Fruit fly (Drosophila melanogaster) whole organism, embryonic: ENCODE data around the gene solo.
A peak's percentile ranks its signal among the peaks of the same experiment; 100 is the strongest.

ENCODE experiments used
- Ada2b ChIP-seq: fragments of 200-800 bp; sonication (Bioruptor generic); IDR thresholded peaks from 2 replicates; pipeline ENCODE4 v1.3.6; 2022; ENCODE audit warnings: missing biosample characterization, missing genetic modification characterization
- Antp ChIP-seq: fragments of 200-800 bp; sonication (Bioruptor generic); optimal IDR thresholded peaks from 3 replicates; lab custom pipeline; 2016; ENCODE audit warnings: missing biosample characterization, missing genetic modification characterization
- Asciz ChIP-seq: fragments of 200-800 bp; sonication (Bioruptor generic); optimal IDR thresholded peaks from 2 replicates; lab custom pipeline; 2017; ENCODE audit warnings: missing biosample characterization, mild to moderate bottlenecking, missing genetic modification characterization, missing genetic modification reagents
- Atf3 ChIP-seq: fragments of 200-800 bp; sonication (Bioruptor generic); optimal IDR thresholded peaks from 3 replicates; lab custom pipeline; 2016; ENCODE audit warnings: missing biosample characterization, missing genetic modification characterization
- CG10321 ChIP-seq: fragments of 200-800 bp; sonication (Bioruptor generic); IDR thresholded peaks from 2 replicates; pipeline ENCODE4 v1.3.6; 2022; ENCODE audit warnings: missing biosample characterization, missing genetic modification characterization
- CG11695 ChIP-seq: fragments of 200-800 bp; sonication (Bioruptor generic); IDR thresholded peaks from 3 replicates; pipeline ENCODE4 v1.3.6; 2022; ENCODE audit warnings: missing biosample characterization, missing genetic modification characterization
- CG14050 ChIP-seq: fragments of 200-800 bp; sonication (Bioruptor generic); IDR thresholded peaks from 3 replicates; pipeline ENCODE4 v1.3.6; 2022; ENCODE audit warnings: missing biosample characterization, missing genetic modification characterization
- CG31365 ChIP-seq: fragments of 200-800 bp; sonication (Bioruptor generic); optimal IDR thresholded peaks from 2 replicates; lab custom pipeline; 2018; ENCODE audit warnings: missing biosample characterization, mild to moderate bottlenecking, missing genetic modification characterization
- CG31388 ChIP-seq: fragments of 200-800 bp; sonication (Bioruptor generic); optimal IDR thresholded peaks from 2 replicates; lab custom pipeline; 2016; ENCODE audit warnings: missing biosample characterization, missing genetic modification characterization
- CG32532 ChIP-seq: fragments of 200-800 bp; sonication (Bioruptor generic); IDR thresholded peaks from 2 replicates; pipeline ENCODE4 v1.3.6; 2022; ENCODE audit warnings: missing biosample characterization, missing genetic modification characterization
- CG33557 ChIP-seq: fragments of 200-800 bp; sonication (Bioruptor generic); optimal IDR thresholded peaks from 2 replicates; lab custom pipeline; 2019; ENCODE audit warnings: missing biosample characterization, mild to moderate bottlenecking, missing genetic modification characterization, moderate library complexity
- CG34422 ChIP-seq: fragments of 200-800 bp; sonication (Bioruptor generic); IDR thresholded peaks from 3 replicates; pipeline ENCODE4 v1.3.6; 2022; ENCODE audit warnings: missing biosample characterization, missing genetic modification characterization
- CG3838 ChIP-seq: fragments of 200-800 bp; sonication (Bioruptor generic); optimal IDR thresholded peaks from 3 replicates; lab custom pipeline; 2016; ENCODE audit warnings: missing biosample characterization, missing genetic modification characterization
- CG5180 ChIP-seq: fragments of 200-800 bp; sonication (Bioruptor generic); optimal IDR thresholded peaks from 3 replicates; lab custom pipeline; 2017; ENCODE audit warnings: missing biosample characterization, missing genetic modification characterization, mild to moderate bottlenecking, moderate library complexity, missing genetic modification reagents
- CG6654 ChIP-seq: fragments of 200-800 bp; sonication (Bioruptor generic); optimal IDR thresholded peaks from 2 replicates; lab custom pipeline; 2017; ENCODE audit warnings: missing biosample characterization, mild to moderate bottlenecking, missing genetic modification characterization
- CG6791 ChIP-seq: fragments of 200-800 bp; sonication (Bioruptor generic); IDR thresholded peaks from 3 replicates; pipeline ENCODE4 v1.3.6; 2022; ENCODE audit warnings: missing biosample characterization, missing genetic modification characterization; ENCODE audit not compliant: partially characterized antibody
- CG7357 ChIP-seq: fragments of 200-800 bp; sonication (Bioruptor generic); IDR thresholded peaks from 3 replicates; pipeline ENCODE4 v1.3.6; 2022; ENCODE audit warnings: missing biosample characterization, missing genetic modification characterization
- CG7786 ChIP-seq: fragments of 200-800 bp; sonication (Bioruptor generic); optimal IDR thresholded peaks from 2 replicates; lab custom pipeline; 2016; ENCODE audit warnings: missing biosample characterization, missing genetic modification characterization
- CG8359 ChIP-seq: fragments of 200-800 bp; sonication (Bioruptor generic); optimal IDR thresholded peaks from 2 replicates; lab custom pipeline; 2017; ENCODE audit warnings: missing biosample characterization, mild to moderate bottlenecking, missing genetic modification characterization, borderline replicate concordance
- Dad ChIP-seq: fragments of 200-800 bp; sonication (Bioruptor generic); optimal IDR thresholded peaks from 3 replicates; lab custom pipeline; 2016; ENCODE audit warnings: missing biosample characterization, missing genetic modification characterization
- Dbx ChIP-seq: fragments of 200-800 bp; sonication (Bioruptor generic); IDR thresholded peaks from 3 replicates; pipeline ENCODE4 v1.3.6; 2022; ENCODE audit warnings: missing biosample characterization, missing genetic modification characterization
- Dip3 ChIP-seq: fragments of 200-800 bp; sonication (Bioruptor generic); optimal IDR thresholded peaks from 3 replicates; lab custom pipeline; 2016; ENCODE audit warnings: missing biosample characterization, missing genetic modification characterization
- Doc3 ChIP-seq: fragments of 200-800 bp; sonication (Bioruptor generic); IDR thresholded peaks from 3 replicates; pipeline ENCODE4 v1.3.6; 2022; ENCODE audit warnings: missing biosample characterization, missing genetic modification characterization; ENCODE audit not compliant: partially characterized antibody
- Ets97D ChIP-seq: fragments of 200-800 bp; sonication (Bioruptor generic); optimal IDR thresholded peaks from 3 replicates; lab custom pipeline; 2016; ENCODE audit warnings: missing biosample characterization, missing genetic modification characterization
- Gug ChIP-seq: fragments of 200-800 bp; sonication (Bioruptor generic); IDR thresholded peaks from 4 replicates; pipeline ENCODE4 v1.3.6; 2022; ENCODE audit warnings: missing biosample characterization, missing genetic modification characterization
- HLHmδ ChIP-seq: fragments of 200-800 bp; sonication (Bioruptor generic); optimal IDR thresholded peaks from 2 replicates; lab custom pipeline; 2018; ENCODE audit warnings: missing biosample characterization, mild to moderate bottlenecking, missing genetic modification characterization, moderate library complexity
- Hr39 ChIP-seq: fragments of >200 bp; optimal IDR thresholded peaks from 2 replicates; lab custom pipeline; 2017
- NC2α ChIP-seq: fragments of 200-800 bp; sonication (Bioruptor generic); optimal IDR thresholded peaks from 2 replicates; lab custom pipeline; 2016; ENCODE audit warnings: missing biosample characterization, missing genetic modification characterization
- Neu2 ChIP-seq: fragments of 200-800 bp; sonication (Bioruptor generic); optimal IDR thresholded peaks from 3 replicates; lab custom pipeline; 2016; ENCODE audit warnings: missing biosample characterization, missing genetic modification characterization, borderline replicate concordance
- Vsx1 ChIP-seq: fragments of 200-800 bp; sonication (Bioruptor generic); optimal IDR thresholded peaks from 2 replicates; lab custom pipeline; 2017; ENCODE audit warnings: missing biosample characterization, mild to moderate bottlenecking, missing genetic modification characterization, missing genetic modification reagents
- ase ChIP-seq: fragments of 200-800 bp; sonication (Bioruptor generic); IDR thresholded peaks from 3 replicates; pipeline ENCODE4 v1.3.6; 2022; ENCODE audit warnings: missing biosample characterization, missing genetic modification characterization
- az2 ChIP-seq: fragments of 200-800 bp; sonication (Bioruptor generic); optimal IDR thresholded peaks from 3 replicates; lab custom pipeline; 2016; ENCODE audit warnings: missing biosample characterization, missing genetic modification characterization
- caup ChIP-seq: fragments of 200-800 bp; sonication (Bioruptor generic); optimal IDR thresholded peaks from 3 replicates; lab custom pipeline; 2017; ENCODE audit warnings: missing biosample characterization, mild to moderate bottlenecking, missing genetic modification characterization, moderate library complexity; ENCODE audit not compliant: severe bottlenecking
- corto ChIP-seq: fragments of 200-800 bp; sonication (Bioruptor generic); optimal IDR thresholded peaks from 2 replicates; lab custom pipeline; 2016; ENCODE audit warnings: missing biosample characterization, mild to moderate bottlenecking, missing genetic modification characterization, moderate library complexity
- crp ChIP-seq, 2 experiments: fragments of 200-800 bp; sonication (Bioruptor generic); optimal IDR thresholded peaks; 2 replicates in 1 of 2; 3 replicates in 1 of 2; lab custom pipeline; 2017; ENCODE audit warnings: missing biosample characterization in 2 of 2, missing genetic modification characterization in 2 of 2, mild to moderate bottlenecking in 1 of 2, moderate library complexity in 1 of 2
- danr ChIP-seq: fragments of 200-800 bp; sonication (Bioruptor generic); IDR thresholded peaks from 2 replicates; pipeline ENCODE4 v1.3.6; 2022; ENCODE audit warnings: missing biosample characterization, missing genetic modification characterization
- dmrt11E ChIP-seq: fragments of 200-800 bp; sonication (Bioruptor generic); optimal IDR thresholded peaks from 3 replicates; lab custom pipeline; 2018; ENCODE audit warnings: missing biosample characterization, mild to moderate bottlenecking, missing genetic modification characterization, moderate library complexity
- ems ChIP-seq: fragments of 200-800 bp; sonication (Bioruptor generic); optimal IDR thresholded peaks from 3 replicates; lab custom pipeline; 2016; ENCODE audit warnings: missing biosample characterization, missing genetic modification characterization
- fru ChIP-seq: fragments of >200 bp; optimal IDR thresholded peaks from 2 replicates; lab custom pipeline; 2017
- gce ChIP-seq: fragments of 200-800 bp; sonication (Bioruptor generic); IDR thresholded peaks from 3 replicates; pipeline ENCODE4 v1.3.6; 2022; ENCODE audit warnings: missing biosample characterization, missing genetic modification characterization
- gcm ChIP-seq: fragments of 200-800 bp; sonication (Bioruptor generic); optimal IDR thresholded peaks from 2 replicates; lab custom pipeline; 2019; ENCODE audit warnings: missing biosample characterization, mild to moderate bottlenecking, missing genetic modification characterization, moderate library complexity
- inv ChIP-seq: fragments of 200-800 bp; sonication (Bioruptor generic); IDR thresholded peaks from 2 replicates; pipeline ENCODE4 v1.3.6; 2022; ENCODE audit warnings: missing biosample characterization, missing genetic modification characterization; ENCODE audit not compliant: partially characterized antibody
- lilli ChIP-seq: fragments of 200-800 bp; sonication (Bioruptor generic); optimal IDR thresholded peaks from 3 replicates; lab custom pipeline; 2016; ENCODE audit warnings: missing biosample characterization, missing genetic modification characterization
- nau ChIP-seq: fragments of 200-800 bp; sonication (Bioruptor generic); optimal IDR thresholded peaks from 3 replicates; lab custom pipeline; 2017; ENCODE audit warnings: missing biosample characterization, mild to moderate bottlenecking, missing genetic modification characterization, missing genetic modification reagents
- peb ChIP-seq: fragments of 200-800 bp; sonication (Bioruptor generic); IDR thresholded peaks from 2 replicates; pipeline ENCODE4 v1.3.6; 2022; ENCODE audit warnings: missing biosample characterization, missing genetic modification characterization
- pnt ChIP-seq: fragments of 200-800 bp; sonication (Bioruptor generic); optimal IDR thresholded peaks from 3 replicates; lab custom pipeline; 2016; ENCODE audit warnings: missing biosample characterization, missing genetic modification characterization
- pzg ChIP-seq: fragments of 200-800 bp; sonication (Bioruptor generic); optimal IDR thresholded peaks from 3 replicates; lab custom pipeline; 2018; ENCODE audit warnings: missing biosample characterization, mild to moderate bottlenecking, missing genetic modification characterization, moderate library complexity
- ranshi ChIP-seq: fragments of 200-800 bp; sonication (Bioruptor generic); IDR thresholded peaks from 2 replicates; pipeline ENCODE4 v1.3.6; 2022; ENCODE audit warnings: missing biosample characterization, missing genetic modification characterization
- sima ChIP-seq: fragments of 200-800 bp; sonication (Bioruptor generic); optimal IDR thresholded peaks from 2 replicates; lab custom pipeline; 2016; ENCODE audit warnings: missing biosample characterization, missing genetic modification characterization
- sisA ChIP-seq: fragments of 200-800 bp; sonication (Bioruptor generic); IDR thresholded peaks from 2 replicates; pipeline ENCODE4 v1.3.6; 2022; ENCODE audit warnings: missing biosample characterization, missing genetic modification characterization
- sna ChIP-seq: fragments of 200-800 bp; sonication (Bioruptor generic); IDR thresholded peaks from 2 replicates; pipeline ENCODE4 v1.3.6; 2022; ENCODE audit warnings: missing biosample characterization, missing genetic modification characterization; ENCODE audit not compliant: partially characterized antibody
- sug ChIP-seq: fragments of 200-800 bp; optimal IDR thresholded peaks from 2 replicates; lab custom pipeline; 2019; ENCODE audit warnings: missing biosample characterization, mild to moderate bottlenecking, missing genetic modification characterization, moderate library complexity

Gene solo

dm6 chr2L:15067832-15068231, 6.4 kb downstream of the solo start (continued):
- peak; percentile 13 for TF ChIP-seq Dip3 (GFP tag; lab: Kevin White, UChicago)
- no peak for TF ChIP-seq Ada2b
- TF ChIP-seq CG8359 (GFP tag; lab: Kevin White, UChicago): no peak
- TF ChIP-seq CG5180 (GFP tag; lab: Kevin White, UChicago): no peak
- peak; percentile 14 for TF ChIP-seq CG31365 (tag; lab: Kevin White, UChicago)
- TF ChIP-seq fru (lab: Kevin White, UChicago): no peak
- no peak for TF ChIP-seq az2 (GFP tag; lab: Kevin White, UChicago)
- TF ChIP-seq NC2α: no peak
- TF ChIP-seq nau (GFP tag; lab: Kevin White, UChicago): peak; percentile 24
- peak; percentile 93 for TF ChIP-seq gcm
- no peak for TF ChIP-seq CG3838 (GFP tag; lab: Kevin White, UChicago)
- TF ChIP-seq CG33557 (GFP tag; lab: Kevin White, UChicago): peak; percentile 27
- TF ChIP-seq dmrt11E (tag; lab: Kevin White, UChicago): no peak
- TF ChIP-seq CG7357 (GFP tag; lab: Robert Waterston, UW): no peak
- no peak for TF ChIP-seq Neu2 (GFP tag; lab: Kevin White, UChicago)
- no peak for TF ChIP-seq danr (GFP tag; lab: Robert Waterston, UW)
- TF ChIP-seq lilli (GFP tag; lab: Kevin White, UChicago): peak; percentile 36
- no peak for TF ChIP-seq Atf3 (GFP tag; lab: Kevin White, UChicago)
- peak; percentile 14; the same call in 1 of the 4 replicates for TF ChIP-seq Gug (GFP tag; lab: Robert Waterston, UW)
- TF ChIP-seq corto: no peak
- no peak for TF ChIP-seq Hr39
- TF ChIP-seq CG10321: no peak; the same call in 1 of the 2 replicates
- no peak for TF ChIP-seq sisA
- peak; percentile 9 to 84 for TF ChIP-seq crp (GFP tag; optimal IDR thresholded peaks at IDR 0.05; lab: Kevin White, UChicago)
- TF ChIP-seq Dad: peak; percentile 41
- TF ChIP-seq ems (GFP tag; lab: Kevin White, UChicago): no peak
- no peak for TF ChIP-seq ase (GFP tag; lab: Robert Waterston, UW)
- no peak for TF ChIP-seq CG31388 (GFP tag; lab: Kevin White, UChicago)
- peak; percentile 64; the same call in 2 of the 3 replicates for TF ChIP-seq Dbx (GFP tag; lab: Robert Waterston, UW)
- no peak for TF ChIP-seq Asciz (GFP tag; lab: Kevin White, UChicago)
- peak; percentile 62 for TF ChIP-seq CG32532 (GFP tag; lab: Robert Waterston, UW)
- TF ChIP-seq CG34422 (GFP tag; lab: Robert Waterston, UW): peak; percentile 85; the same call in 2 of the 3 replicates
- no peak for TF ChIP-seq gce (GFP tag; lab: Robert Waterston, UW)
- TF ChIP-seq sima (GFP tag; lab: Kevin White, UChicago): no peak
- TF ChIP-seq Vsx1 (GFP tag; lab: Kevin White, UChicago): no peak
- peak; percentile 78; the same call in 1 of the 2 replicates for TF ChIP-seq inv (GFP tag; lab: Robert Waterston, UW)
- TF ChIP-seq sug (tag; lab: Kevin White, UChicago): peak; percentile 90
- TF ChIP-seq CG7786 (GFP tag; lab: Kevin White, UChicago): no peak
- no peak for TF ChIP-seq CG14050
- TF ChIP-seq HLHmδ (GFP tag; lab: Kevin White, UChicago): peak; percentile 64
- TF ChIP-seq caup (GFP tag; lab: Kevin White, UChicago): peak; percentile 44
- TF ChIP-seq pzg: peak; percentile 99
- no peak for TF ChIP-seq Antp (GFP tag; lab: Kevin White, UChicago)
- peak; percentile 94 for TF ChIP-seq Ets97D
- no peak for TF ChIP-seq CG11695 (GFP tag; lab: Robert Waterston, UW)
- TF ChIP-seq Doc3 (GFP tag; lab: Robert Waterston, UW): peak; percentile 76
- peak; percentile 63 for TF ChIP-seq sna
- TF ChIP-seq CG6654 (GFP tag; lab: Kevin White, UChicago): no peak
- no peak for TF ChIP-seq pnt
- no peak for TF ChIP-seq peb (GFP tag; lab: Robert Waterston, UW)
- peak; percentile 81 for TF ChIP-seq CG6791 (GFP tag; lab: Robert Waterston, UW)
- no peak for TF ChIP-seq ranshi (GFP tag; lab: Robert Waterston, UW)
